Fruit fly (Drosophila melanogaster) Kc167 (cell line): Measurements from ENCODE around the gene Dhod.

Experiments used
- Myc ChIP-seq: fragments of >200 bp; optimal IDR thresholded peaks from 2 replicates; lab custom pipeline; 2017; ENCODE audit warnings: missing external identifiers
- Sin3A ChIP-seq: fragments of >200 bp; optimal IDR thresholded peaks from 2 replicates; lab custom pipeline; 2018; ENCODE audit warnings: missing external identifiers
- h ChIP-seq: fragments of >200 bp; optimal IDR thresholded peaks from 3 replicates; lab custom pipeline; 2018; ENCODE audit warnings: missing external identifiers
- insv ChIP-seq: fragments of >200 bp; optimal IDR thresholded peaks from 3 replicates; lab custom pipeline; 2018; ENCODE audit warnings: missing external identifiers
- psq ChIP-seq: fragments of >200 bp; optimal IDR thresholded peaks from 2 replicates; lab custom pipeline; 2017; ENCODE audit warnings: missing external identifiers
- ttk ChIP-seq: sonication (Bioruptor generic); optimal IDR thresholded peaks from 2 replicates; lab custom pipeline; 2017; ENCODE audit warnings: missing external identifiers

Gene Dhod

DNA sequence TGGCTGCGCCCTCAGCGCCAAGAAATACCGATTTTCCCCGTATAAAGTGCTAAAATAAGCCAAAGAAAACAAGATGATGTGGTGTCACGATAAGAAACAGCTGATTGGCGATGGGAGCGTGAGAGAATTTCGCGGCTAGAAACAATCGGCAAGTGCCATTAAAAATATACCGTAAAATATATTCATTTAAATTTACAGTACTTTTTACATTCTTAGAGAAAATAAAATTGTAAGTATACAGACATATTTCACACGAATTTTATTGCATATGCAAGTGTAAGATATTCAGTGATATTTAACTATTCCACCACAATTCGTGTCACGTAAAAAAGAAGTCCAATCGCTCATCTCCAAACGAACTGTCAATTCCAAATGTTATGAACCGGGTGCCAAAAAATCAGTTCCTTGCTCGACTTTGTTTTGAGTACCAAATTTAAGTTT, 23.9 kb upstream of the Dhod start, which contains the start of the genes Unc50, CG11755 and CG8043:
Unc50 (minus strand) TSS at position 54 of the 441 bp plus-strand sequence.
CG11755 (plus strand) TSS at position 356 of the 441 bp plus-strand sequence.
CG8043 (plus strand) TSS at position 356 of the 441 bp plus-strand sequence.
- TF ChIP-seq h (lab: Kevin White, UChicago) (no peak), Myc (no peak)

- TF ChIP-seq ttk (lab: Kevin White, UChicago) (no peak), psq (no peak), h (lab: Kevin White, UChicago) (no peak), Sin3A (lab: Kevin White, UChicago) (no peak), insv (lab: Kevin White, UChicago) (no peak), Myc (no peak)
These were observed 21.1 kb upstream of the Dhod start, which contains the start of gene mRpL19 for dm6 chr3R:8673803-8674234. Gene mRpL19, plus strand, starts transcription at chr3R:8674109.

DNA sequence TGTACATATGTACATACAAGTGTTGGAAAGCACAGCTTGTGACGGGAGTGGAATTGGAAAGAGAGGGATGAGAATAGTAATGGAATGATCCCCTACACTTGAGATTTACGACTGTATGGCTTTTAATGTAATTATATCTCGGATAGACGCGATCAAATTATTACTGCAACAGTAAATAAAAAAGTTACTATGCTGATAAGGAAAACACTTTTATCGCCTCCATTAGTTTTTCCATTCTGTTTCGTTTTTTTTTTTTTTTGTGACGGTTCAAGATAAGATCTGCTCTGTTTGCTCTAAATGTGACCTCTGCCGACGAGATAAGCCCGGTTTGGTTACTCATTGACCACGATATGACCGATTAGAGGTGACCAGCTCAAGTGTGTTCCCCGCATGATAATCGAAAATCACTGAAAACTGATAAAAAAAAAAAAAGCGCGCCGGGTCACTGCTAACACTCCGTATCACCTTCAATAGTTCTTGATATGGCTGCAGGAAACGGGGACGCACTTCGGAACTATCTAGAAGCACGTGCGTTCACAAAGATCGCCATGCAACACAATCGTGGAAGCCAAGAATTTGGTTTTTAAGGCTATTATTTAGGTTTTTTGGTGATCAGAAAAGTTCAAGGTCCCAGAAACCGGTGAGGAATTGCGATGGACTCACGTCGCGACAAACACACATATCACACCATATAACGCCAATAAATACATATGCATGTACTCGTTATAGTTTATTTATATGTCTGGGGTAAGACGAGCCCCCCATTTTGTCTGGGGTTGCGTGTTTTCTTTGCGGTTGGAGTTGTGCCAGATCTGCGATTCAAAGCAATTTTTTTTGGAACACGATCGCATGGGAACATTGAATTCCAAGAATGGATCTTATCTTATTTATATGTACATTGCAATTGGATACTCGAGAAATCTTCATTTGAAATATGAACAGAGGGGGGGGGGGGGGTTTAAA, 18.1 kb upstream of the Dhod start, which contains the start of gene p:
p (minus strand) TSS at position 156 of the 963 bp plus-strand sequence.
- TF ChIP-seq psq (no peak), h (lab: Kevin White, UChicago) (no peak), ttk (lab: Kevin White, UChicago) (no peak), insv (lab: Kevin White, UChicago) (no peak)

dm6 chr3R:8669900-8670528, 17.3 kb upstream of the Dhod start:
- TF ChIP-seq ttk (lab: Kevin White, UChicago) = no peak
- TF ChIP-seq psq = no peak
- no peak for TF ChIP-seq Myc
- TF ChIP-seq insv (lab: Kevin White, UChicago) = no peak
- no peak for TF ChIP-seq h (lab: Kevin White, UChicago)
- TF ChIP-seq Sin3A (lab: Kevin White, UChicago) = no peak

- TF ChIP-seq ttk (lab: Kevin White, UChicago) (no peak), insv (lab: Kevin White, UChicago) (no peak), h (lab: Kevin White, UChicago) (no peak), Myc (no peak), psq (no peak), Sin3A (lab: Kevin White, UChicago) (no peak)
These were observed 16.5 kb upstream of the Dhod start for dm6 chr3R:8669029-8669707.

DNA sequence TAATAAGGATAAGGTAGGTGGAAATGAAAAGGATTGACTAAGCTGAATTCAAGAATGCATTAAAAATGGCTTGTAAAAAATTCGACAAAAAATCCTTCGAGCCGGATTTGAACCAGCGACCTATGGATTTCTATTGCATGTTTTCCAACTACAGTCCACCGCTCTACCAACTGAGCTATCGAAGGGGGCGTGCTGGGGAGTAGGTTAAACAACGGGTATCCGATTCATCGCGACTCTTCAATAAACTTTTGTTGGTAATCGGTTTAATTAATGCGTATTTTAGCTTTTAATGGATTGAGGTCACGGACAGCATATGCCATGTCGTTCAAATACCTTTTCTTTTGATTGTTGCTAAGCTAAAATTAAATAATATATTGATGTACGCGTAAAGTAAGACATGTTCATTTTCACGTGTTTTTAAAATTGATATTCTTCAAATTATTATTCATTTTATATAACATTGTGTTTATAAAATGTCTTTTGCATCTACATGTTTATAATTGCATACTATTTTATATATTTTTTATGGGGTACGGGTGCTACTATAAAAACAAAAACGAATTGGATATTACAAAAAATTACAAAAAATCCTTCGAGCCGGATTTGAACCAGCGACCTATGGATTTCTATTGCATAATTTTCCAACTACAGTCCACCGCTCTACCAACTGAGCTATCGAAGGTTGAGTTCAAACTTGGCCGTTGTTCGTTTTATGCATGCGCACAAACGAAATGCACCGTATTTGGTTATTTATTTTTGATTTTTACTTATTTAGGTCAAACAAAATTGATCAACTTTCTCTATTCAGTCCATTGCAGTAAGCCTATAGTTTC, 15.5 kb upstream of the Dhod start:
- TF ChIP-seq h (lab: Kevin White, UChicago) = no peak
- TF ChIP-seq insv (lab: Kevin White, UChicago) = no peak
- TF ChIP-seq Sin3A (lab: Kevin White, UChicago) = no peak
- no peak for TF ChIP-seq ttk (lab: Kevin White, UChicago)
- TF ChIP-seq Myc = no peak
- no peak for TF ChIP-seq psq

DNA sequence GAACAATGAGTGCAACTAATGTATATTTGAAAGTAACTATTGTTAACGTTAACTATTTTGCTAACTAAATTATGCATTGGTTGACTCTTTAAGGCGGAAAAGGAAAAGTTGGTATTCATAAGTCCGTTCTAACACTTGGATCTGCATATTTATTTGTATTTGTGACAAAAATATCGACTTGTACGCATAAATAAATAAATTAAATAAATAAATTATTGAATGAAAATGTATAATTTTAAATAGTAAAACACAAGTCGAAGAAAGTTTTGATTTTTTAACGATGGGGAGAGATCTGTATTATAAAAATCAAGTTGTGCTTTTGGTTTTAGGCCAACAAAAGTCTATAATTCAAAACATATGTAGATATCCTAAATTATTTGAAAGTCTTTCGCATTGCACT, 14.9 kb upstream of the Dhod start, which contains the start of gene CG8036:
CG8036 (plus strand) TSS at position 301 of the 400 bp plus-strand sequence.
- TF ChIP-seq insv (lab: Kevin White, UChicago) = no peak
- no peak for TF ChIP-seq Sin3A (lab: Kevin White, UChicago)
- no peak for TF ChIP-seq ttk (lab: Kevin White, UChicago)
- TF ChIP-seq Myc = no peak
- no peak for TF ChIP-seq psq

DNA sequence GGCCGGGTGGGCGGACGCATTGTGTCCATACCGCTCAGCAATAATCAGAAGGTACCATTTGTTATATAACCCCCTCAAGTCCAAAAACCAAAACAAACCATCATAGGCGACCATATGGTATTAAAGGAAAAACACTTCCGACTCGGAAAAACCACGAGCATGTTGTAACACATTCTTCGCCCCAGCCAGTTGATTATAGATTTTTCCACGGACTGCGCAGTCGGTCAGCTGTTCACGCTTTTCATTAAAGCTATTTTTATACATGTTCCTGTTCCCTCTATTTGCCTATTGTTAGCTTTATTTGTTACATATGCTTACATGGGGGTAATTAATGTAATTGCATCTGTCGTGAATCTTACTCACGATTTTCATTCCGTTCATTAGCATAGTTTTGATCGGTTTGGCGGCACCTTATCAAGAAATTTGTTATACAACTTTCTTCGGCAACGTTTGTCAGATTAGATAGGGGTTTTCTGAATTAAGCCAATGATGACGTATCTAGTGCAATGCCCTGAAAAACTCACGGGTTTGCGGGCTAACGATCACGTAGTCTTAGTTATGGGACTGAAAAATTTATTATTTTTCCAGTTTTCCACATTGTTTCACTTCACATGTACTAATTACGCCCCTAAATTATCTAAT, 12.1 kb upstream of the Dhod start:
- TF ChIP-seq ttk (lab: Kevin White, UChicago) = no peak
- no peak for TF ChIP-seq Myc
- TF ChIP-seq psq = no peak
- no peak for TF ChIP-seq h (lab: Kevin White, UChicago)
- TF ChIP-seq Sin3A (lab: Kevin White, UChicago) = no peak
- no peak for TF ChIP-seq insv (lab: Kevin White, UChicago)

DNA sequence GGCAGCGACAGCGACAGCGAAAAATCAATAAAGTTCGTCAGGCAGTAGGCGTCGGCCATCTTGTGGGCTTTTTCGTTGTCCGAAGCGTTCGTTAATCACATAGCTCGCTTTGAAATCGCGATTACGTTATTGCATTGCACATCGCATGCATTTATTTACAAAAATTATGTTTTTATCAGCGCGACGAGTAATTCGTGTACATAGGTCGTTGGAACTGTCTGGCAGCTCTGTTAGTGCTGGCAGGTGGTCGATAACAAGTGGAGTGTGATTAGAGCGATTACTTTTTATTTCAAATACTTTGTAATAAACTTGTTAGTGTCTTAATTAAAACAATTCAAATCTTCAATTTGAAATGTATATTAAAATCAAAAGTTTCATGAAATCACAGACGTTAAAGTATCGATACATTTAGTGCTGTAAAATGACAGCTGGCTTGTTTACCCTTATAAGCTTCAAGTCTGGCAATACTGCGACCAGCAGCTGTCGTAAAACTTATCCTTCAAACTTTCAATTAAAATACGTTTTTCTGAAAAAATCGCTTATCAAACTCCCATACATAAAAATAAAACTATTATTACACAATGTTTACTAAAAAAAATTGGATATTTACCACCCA, 11.1 kb upstream of the Dhod start, which contains the start of gene CG8032:
CG8032 (plus strand) TSS at position 448 of the 616 bp plus-strand sequence.
- TF ChIP-seq h (lab: Kevin White, UChicago) (no peak), Sin3A (lab: Kevin White, UChicago) (no peak), psq (no peak), Myc (no peak), ttk (lab: Kevin White, UChicago) (no peak), insv (lab: Kevin White, UChicago) (no peak)

DNA sequence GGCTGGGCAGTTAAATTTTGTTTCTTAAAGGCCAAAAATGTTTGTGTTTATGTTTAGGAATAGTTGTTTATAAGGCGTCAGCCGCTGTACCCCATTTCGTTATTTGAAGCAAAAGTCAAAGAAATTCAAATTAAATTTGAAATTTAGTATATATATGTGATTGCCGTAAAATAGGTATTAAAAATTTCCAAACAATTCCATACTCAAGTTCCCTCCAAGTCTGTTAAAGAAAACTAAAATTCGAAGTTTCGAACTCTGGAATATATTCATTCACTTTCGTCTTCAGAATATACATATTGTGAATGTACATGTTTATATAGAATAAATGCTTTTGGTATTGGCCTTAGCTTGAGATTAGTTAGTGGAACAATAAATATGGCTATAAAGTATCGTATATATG, 7.9 kb upstream of the Dhod start, which contains the start of gene bel:
bel (minus strand) TSS at position 101 of the 400 bp plus-strand sequence.
- no peak for TF ChIP-seq ttk (lab: Kevin White, UChicago)
- no peak for TF ChIP-seq h (lab: Kevin White, UChicago)
